Fruit fly (Drosophila melanogaster): Measurements from ENCODE around the gene CG2211.

Gene CG2211

DNA sequence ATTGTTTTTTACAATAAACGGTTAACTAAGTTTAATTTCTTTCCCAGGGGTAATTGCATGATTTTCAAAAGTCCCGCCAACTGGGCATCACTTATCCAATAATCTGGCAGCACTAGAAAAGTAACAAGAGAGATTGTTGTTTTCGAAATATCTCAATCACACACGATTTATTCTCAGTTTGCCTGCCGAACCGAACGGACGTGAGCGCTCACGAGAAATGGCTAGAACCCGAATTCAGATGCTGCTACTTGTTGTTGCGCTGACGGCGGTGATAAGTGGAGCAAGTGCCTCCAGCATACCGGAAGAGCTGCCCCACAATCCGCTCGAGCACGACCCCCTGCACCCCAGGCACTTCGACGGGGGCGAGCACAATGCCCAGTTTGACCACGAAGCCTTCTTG lies 36.6 kb downstream of the CG2211 start, which contains the start of gene scf (continued):
- TF ChIP-seq Vsx1 (GFP tag; optimal IDR thresholded peaks at IDR 0.05) (no peak), CG17328 (GFP tag; IDR thresholded peaks at IDR 0.05) (no peak), sens (GFP tag) (peak; percentile 70), YL-1 (GFP tag; optimal IDR thresholded peaks at IDR 0.05) (peak; percentile 39), CG2889 (GFP tag; IDR thresholded peaks at IDR 0.05) (no peak), tgo (GFP tag; IDR thresholded peaks at IDR 0.05) (no peak), Kr (GFP tag; optimal IDR thresholded peaks at IDR 0.05) (no peak), caup (GFP tag; optimal IDR thresholded peaks at IDR 0.05; ENCODE audit: severe bottlenecking) (no peak), z (GFP tag; IDR thresholded peaks at IDR 0.05) (peak; percentile 57; the same call in 1 of the 3 replicates), CG18599 (GFP tag; optimal IDR thresholded peaks at IDR 0.05) (no peak), Antp (GFP tag; optimal IDR thresholded peaks at IDR 0.05) (no peak), Hr78 (GFP tag; optimal IDR thresholded peaks at IDR 0.05) (no peak), seq (GFP tag; IDR thresholded peaks at IDR 0.05) (no peak), cad (GFP tag; optimal IDR thresholded peaks at IDR 0.05) (no peak), CG11093 (GFP tag; IDR thresholded peaks at IDR 0.05) (no peak), CG3065 (GFP tag; optimal IDR thresholded peaks at IDR 0.05) (no peak), pfk (GFP tag; optimal IDR thresholded peaks at IDR 0.05) (no peak), CG16779 (GFP tag; IDR thresholded peaks at IDR 0.05) (no peak), CG10267 (tag; optimal IDR thresholded peaks at IDR 0.05) (peak; percentile 17), Bgb (GFP tag; IDR thresholded peaks at IDR 0.05; ENCODE audit: partially characterized antibody) (peak; percentile 49), ken (GFP tag; IDR thresholded peaks at IDR 0.05) (peak; percentile 41; the same call in 1 of the 3 replicates), BEAF-32 (GFP tag; optimal IDR thresholded peaks at IDR 0.05) (peak; percentile 40), Usf (GFP tag; optimal IDR thresholded peaks at IDR 0.05) (no peak), tap (tag; optimal IDR thresholded peaks at IDR 0.05) (no peak), zen2 (GFP tag; IDR thresholded peaks at IDR 0.05; ENCODE audit: partially characterized antibody) (no peak), CG1602 (GFP tag; optimal IDR thresholded peaks at IDR 0.05) (no peak), nmo (GFP tag; optimal IDR thresholded peaks at IDR 0.05) (no peak), Nf-YB (GFP tag; optimal IDR thresholded peaks at IDR 0.05) (no peak), CG10366 (GFP tag; IDR thresholded peaks at IDR 0.05) (no peak), CG5180 (GFP tag; optimal IDR thresholded peaks at IDR 0.05) (no peak), CG11504 (tag; optimal IDR thresholded peaks at IDR 0.05) (no peak), sqz (GFP tag; optimal IDR thresholded peaks at IDR 0.05) (no peak), HmgD (GFP tag; optimal IDR thresholded peaks at IDR 0.05) (no peak), Hr39 (optimal IDR thresholded peaks at IDR 0.05) (no peak), E2f1 (GFP tag; IDR thresholded peaks at IDR 0.05) (no peak), Fer2 (tag; optimal IDR thresholded peaks at IDR 0.05) (no peak), CTCF (GFP tag; optimal IDR thresholded peaks at IDR 0.05) (peak; percentile 33), B-H2 (GFP tag; optimal IDR thresholded peaks at IDR 0.05) (no peak), gem (tag; optimal IDR thresholded peaks at IDR 0.05) (no peak), odd (GFP tag; optimal IDR thresholded peaks at IDR 0.05) (no peak), CG12219 (GFP tag; optimal IDR thresholded peaks at IDR 0.05) (no peak), danr (GFP tag; IDR thresholded peaks at IDR 0.05) (no peak), CG13624 (GFP tag; optimal IDR thresholded peaks at IDR 0.05) (peak; percentile 11), HLH3B (GFP tag; IDR thresholded peaks at IDR 0.05) (no peak), hkb (optimal IDR thresholded peaks at IDR 0.05) (no peak), hkb (GFP tag; IDR thresholded peaks at IDR 0.05) (peak; percentile 48), H15 (GFP tag; IDR thresholded peaks at IDR 0.05) (0 out of 3 replicates have a peak, but pooled peaks have one; percentile 33), CG10979 (tag; optimal IDR thresholded peaks at IDR 0.05) (no peak), CG9797 (GFP tag; optimal IDR thresholded peaks at IDR 0.05) (peak; percentile 1), CG33213 (GFP tag; optimal IDR thresholded peaks at IDR 0.05) (peak; percentile 13), row (GFP tag; IDR thresholded peaks at IDR 0.05) (peak; percentile 60), Fer1 (GFP tag; optimal IDR thresholded peaks at IDR 0.05) (peak; percentile 35)

Data from whole organism, embryonic.